Worm (Caenorhabditis elegans) whole organism, young adult: ENCODE measurements around the gene gldi-8.

Experiments used
- C06A6.2 ChIP-seq: fragments of 200-800 bp; sonication (Bioruptor generic); conservative IDR thresholded peaks from 2 replicates; pipeline ENCODE4 v1.3.6; 2022; ENCODE audit warnings: missing genetic modification characterization, missing compliant biosample characterization
- F22D6.2 ChIP-seq: sonication (generic microtip); optimal IDR thresholded peaks from 2 replicates; lab custom pipeline; 2016; ENCODE audit warnings: mild to moderate bottlenecking, missing genetic modification characterization, missing compliant biosample characterization
- F39B2.1 ChIP-seq: fragments of 200-800 bp; sonication (Bioruptor generic); IDR thresholded peaks from 2 replicates; pipeline ENCODE4 v1.3.6; 2022; ENCODE audit warnings: missing genetic modification reagents, missing genetic modification characterization, missing compliant biosample characterization
- F49E8.2 ChIP-seq: sonication (generic microtip); optimal IDR thresholded peaks from 3 replicates; lab custom pipeline; 2017; ENCODE audit warnings: missing genetic modification characterization, mild to moderate bottlenecking, missing compliant biosample characterization, antibody characterized with exemption, moderate library complexity; ENCODE audit not compliant: insufficient read depth
- K11D2.4 ChIP-seq: fragments of 200-800 bp; sonication (Bioruptor generic); IDR thresholded peaks from 2 replicates; pipeline ENCODE4 v1.3.6; 2022; ENCODE audit warnings: missing genetic modification reagents, missing genetic modification characterization, missing compliant biosample characterization
- Y56A3A.18 ChIP-seq: fragments of 200-800 bp; sonication (Bioruptor generic); IDR thresholded peaks from 2 replicates; pipeline ENCODE4 v1.3.6; 2022; ENCODE audit warnings: missing genetic modification reagents, missing genetic modification characterization, missing compliant biosample characterization
- Y67H2A.10 ChIP-seq: fragments of 200-800 bp; sonication (Bioruptor generic); conservative IDR thresholded peaks from 2 replicates; pipeline ENCODE4 v1.3.6; 2022; ENCODE audit warnings: missing genetic modification reagents, missing genetic modification characterization, missing compliant biosample characterization
- Y95B8A.8 ChIP-seq: fragments of 200-800 bp; sonication (Bioruptor generic); IDR thresholded peaks from 2 replicates; pipeline ENCODE4 v1.3.6; 2022; ENCODE audit warnings: missing genetic modification reagents, missing genetic modification characterization, missing compliant biosample characterization
- ZK185.1 ChIP-seq: sonication (generic microtip); optimal IDR thresholded peaks from 2 replicates; lab custom pipeline; 2016; ENCODE audit warnings: mild to moderate bottlenecking, missing genetic modification characterization, missing compliant biosample characterization; ENCODE audit not compliant: poor library complexity, severe bottlenecking
- ama-1 ChIP-seq, 3 experiments: fragments of 150-350 bp in 1 of 3; sonication (generic microtip) in 2 of 3; optimal IDR thresholded peaks; 2 replicates each; lab custom pipeline; 2014 to 2018; ENCODE audit warnings: missing biosample characterization in 2 of 3, missing genetic modification characterization in 2 of 3, missing genetic modification reagents in 2 of 3
- bed-2 ChIP-seq: fragments of 200-800 bp; sonication (Bioruptor generic); IDR thresholded peaks from 2 replicates; pipeline ENCODE4 v1.3.6; 2022; ENCODE audit warnings: missing genetic modification reagents, missing genetic modification characterization, missing compliant biosample characterization
- ccch-3 ChIP-seq: fragments of 200-800 bp; sonication (Bioruptor generic); optimal IDR thresholded peaks from 2 replicates; lab custom pipeline; 2018; ENCODE audit warnings: mild to moderate bottlenecking, missing genetic modification characterization, missing compliant biosample characterization
- ceh-27 ChIP-seq: fragments of 200-800 bp; sonication (Bioruptor generic); optimal IDR thresholded peaks from 2 replicates; lab custom pipeline; 2018; ENCODE audit warnings: mild to moderate bottlenecking, missing genetic modification characterization, moderate library complexity, missing compliant biosample characterization
- ceh-58 ChIP-seq: fragments of 200-800 bp; sonication (Bioruptor generic); IDR thresholded peaks from 2 replicates; pipeline ENCODE4 v1.3.6; 2022; ENCODE audit warnings: missing genetic modification characterization, missing compliant biosample characterization
- chd-7 ChIP-seq: sonication (generic microtip); optimal IDR thresholded peaks from 2 replicates; lab custom pipeline; 2016; ENCODE audit warnings: mild to moderate bottlenecking, missing genetic modification characterization, moderate library complexity, missing compliant biosample characterization
- dox-1 ChIP-seq: fragments of 200-800 bp; sonication (Bioruptor generic); IDR thresholded peaks from 2 replicates; pipeline ENCODE4 v1.3.6; 2022; ENCODE audit warnings: missing genetic modification reagents, missing genetic modification characterization, missing compliant biosample characterization
- egl-44 ChIP-seq: fragments of 200-800 bp; sonication (Bioruptor generic); IDR thresholded peaks from 2 replicates; pipeline ENCODE4 v1.3.6; 2022; ENCODE audit warnings: missing genetic modification reagents, missing genetic modification characterization, missing compliant biosample characterization
- egrh-3 ChIP-seq: fragments of 200-800 bp; sonication (Bioruptor generic); IDR thresholded peaks from 2 replicates; pipeline ENCODE4 v1.3.6; 2022; ENCODE audit warnings: missing genetic modification reagents, missing genetic modification characterization, missing compliant biosample characterization
- fkh-3 ChIP-seq: sonication (generic microtip); optimal IDR thresholded peaks from 2 replicates; lab custom pipeline; 2016; ENCODE audit warnings: mild to moderate bottlenecking, missing genetic modification characterization, missing compliant biosample characterization
- him-1 ChIP-seq: sonication (generic microtip); optimal IDR thresholded peaks from 2 replicates; lab custom pipeline; 2016; ENCODE audit warnings: missing genotype, missing genetic modification reagents, missing genetic modification characterization, missing compliant biosample characterization
- hmg-1.2 ChIP-seq: fragments of 200-800 bp; sonication (Bioruptor generic); IDR thresholded peaks from 2 replicates; pipeline ENCODE4 v1.3.6; 2022; ENCODE audit warnings: missing genetic modification reagents, missing genetic modification characterization, missing compliant biosample characterization
- hsf-1 ChIP-seq: fragments of 200-800 bp; sonication (Bioruptor generic); IDR thresholded peaks from 2 replicates; pipeline ENCODE4 v1.3.6; 2022; ENCODE audit warnings: missing genetic modification reagents, missing genetic modification characterization, missing compliant biosample characterization
- let-526 ChIP-seq: fragments of 200-800 bp; sonication (Bioruptor generic); IDR thresholded peaks from 2 replicates; pipeline ENCODE4 v1.3.6; 2022; ENCODE audit warnings: missing genetic modification reagents, missing genetic modification characterization, missing compliant biosample characterization
- lin-26 ChIP-seq: fragments of 200-800 bp; sonication (Bioruptor generic); IDR thresholded peaks from 2 replicates; pipeline ENCODE4 v1.3.6; 2022; ENCODE audit warnings: missing genetic modification reagents, missing genetic modification characterization, missing compliant biosample characterization
- lin-35 ChIP-seq, 3 experiments: fragments of 150-350 bp in 2 of 3; sonication (generic microtip) in 1 of 3; optimal IDR thresholded peaks; 2 replicates each; lab custom pipeline; 2014 to 2018; ENCODE audit warnings: missing biosample characterization in 3 of 3, missing genetic modification characterization in 3 of 3, missing genetic modification reagents in 3 of 3
- lir-1 ChIP-seq: fragments of 200-800 bp; sonication (Bioruptor generic); conservative IDR thresholded peaks from 2 replicates; pipeline ENCODE4 v1.3.6; 2022; ENCODE audit warnings: missing genetic modification reagents, missing genetic modification characterization, missing compliant biosample characterization
- madf-3 ChIP-seq: fragments of 200-800 bp; sonication (Bioruptor generic); IDR thresholded peaks from 2 replicates; pipeline ENCODE4 v1.3.6; 2022; ENCODE audit warnings: missing genetic modification reagents, missing genetic modification characterization, missing compliant biosample characterization
- mcd-1 ChIP-seq: fragments of 200-800 bp; sonication (Bioruptor generic); IDR thresholded peaks from 2 replicates; pipeline ENCODE4 v1.3.6; 2022; ENCODE audit warnings: missing genetic modification reagents, missing genetic modification characterization, missing compliant biosample characterization
- mxl-1 ChIP-seq: sonication (generic microtip); optimal IDR thresholded peaks from 2 replicates; lab custom pipeline; 2016; ENCODE audit warnings: missing genetic modification characterization, missing compliant biosample characterization
- nhr-179 ChIP-seq: sonication (generic microtip); optimal IDR thresholded peaks from 2 replicates; lab custom pipeline; 2016; ENCODE audit warnings: mild to moderate bottlenecking, missing genetic modification characterization, missing compliant biosample characterization
- nhr-90 ChIP-seq: sonication (generic microtip); optimal IDR thresholded peaks from 2 replicates; lab custom pipeline; 2016; ENCODE audit warnings: missing genotype, mild to moderate bottlenecking, missing genetic modification characterization, missing compliant biosample characterization
- sdz-38 ChIP-seq: sonication (generic microtip); optimal IDR thresholded peaks from 2 replicates; lab custom pipeline; 2016; ENCODE audit warnings: missing genotype, missing genetic modification characterization, missing compliant biosample characterization
- snpc-1.1 ChIP-seq: sonication (generic microtip); optimal IDR thresholded peaks from 2 replicates; lab custom pipeline; 2017; ENCODE audit warnings: missing genetic modification characterization, mild to moderate bottlenecking, missing compliant biosample characterization, antibody characterized with exemption, moderate library complexity, missing genotype, missing genetic modification reagents; ENCODE audit not compliant: insufficient read depth
- snpc-4 ChIP-seq, 5 experiments: fragments of 150-350 bp in 1 of 5; sonication (generic microtip) in 4 of 5; optimal IDR thresholded peaks; 2 replicates each; lab custom pipeline; 2014 to 2018; ENCODE audit warnings: missing genetic modification characterization in 5 of 5, missing biosample characterization in 3 of 5, antibody characterized with exemption in 2 of 5, mild to moderate bottlenecking in 2 of 5, missing compliant biosample characterization in 2 of 5, missing genotype in 2 of 5, moderate library complexity in 2 of 5, missing genetic modification reagents in 1 of 5
- somi-1 ChIP-seq: fragments of 200-800 bp; sonication (Bioruptor generic); optimal IDR thresholded peaks from 2 replicates; lab custom pipeline; 2018; ENCODE audit warnings: mild to moderate bottlenecking, missing genetic modification characterization, missing compliant biosample characterization
- sptf-2 ChIP-seq: fragments of 200-800 bp; sonication (Bioruptor generic); optimal IDR thresholded peaks from 2 replicates; lab custom pipeline; 2018; ENCODE audit warnings: mild to moderate bottlenecking, missing genetic modification characterization, missing compliant biosample characterization
- ztf-22 ChIP-seq: fragments of 200-800 bp; sonication (Bioruptor generic); optimal IDR thresholded peaks from 2 replicates; lab custom pipeline; 2018; ENCODE audit warnings: mild to moderate bottlenecking, missing genetic modification characterization, moderate library complexity, missing compliant biosample characterization
- ztf-25 ChIP-seq: fragments of 200-800 bp; sonication (Bioruptor generic); IDR thresholded peaks from 2 replicates; pipeline ENCODE4 v1.3.6; 2022; ENCODE audit warnings: missing genetic modification reagents, missing genetic modification characterization, missing compliant biosample characterization
- ztf-26 ChIP-seq: sonication (generic microtip); optimal IDR thresholded peaks from 2 replicates; lab custom pipeline; 2017; ENCODE audit warnings: missing genetic modification characterization, missing compliant biosample characterization
- ztf-3 ChIP-seq: fragments of 200-800 bp; sonication (Bioruptor generic); optimal IDR thresholded peaks from 2 replicates; lab custom pipeline; 2018; ENCODE audit warnings: mild to moderate bottlenecking, missing genetic modification characterization, missing compliant biosample characterization
- ztf-6 ChIP-seq: fragments of 200-800 bp; sonication (Bioruptor generic); IDR thresholded peaks from 2 replicates; pipeline ENCODE4 v1.3.6; 2022; ENCODE audit warnings: missing genetic modification reagents, missing genetic modification characterization, missing compliant biosample characterization

Gene gldi-8

DNA sequence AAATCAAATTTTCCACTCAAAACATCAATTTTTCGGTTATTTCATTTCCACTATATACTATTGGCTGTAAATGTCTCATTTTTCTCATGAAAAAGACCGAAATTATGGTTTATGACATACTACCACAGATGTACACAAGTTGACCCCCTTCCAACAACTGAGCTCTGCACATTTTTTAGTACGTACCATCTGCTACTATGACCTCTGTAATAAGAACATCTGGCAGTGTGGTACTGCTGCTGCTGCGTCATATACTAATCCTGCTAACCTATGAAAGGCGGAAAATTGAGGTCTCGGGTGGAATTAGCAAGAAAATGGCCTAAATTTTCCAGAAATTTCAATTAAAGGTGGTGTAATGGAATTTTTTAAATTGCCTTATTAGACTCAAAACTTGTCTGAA, 11.9 kb upstream of the gldi-8 start:
- TF ChIP-seq F49E8.2 (tag; lab: Kevin White, UChicago) (no peak), snpc-4 (GFP tag; optimal IDR thresholded peaks at IDR 0.05; lab: Kevin White, UChicago) (no peak), snpc-4 (tag; optimal IDR thresholded peaks at IDR 0.05; lab: Kevin White, UChicago) (no peak), egl-44 (no peak), snpc-1.1 (tag; lab: Kevin White, UChicago) (no peak), nhr-90 (tag; lab: Kevin White, UChicago) (no peak), nhr-179 (tag; lab: Kevin White, UChicago) (no peak), lin-26 (GFP tag; lab: Robert Waterston, UW) (no peak), Y67H2A.10 (GFP tag; lab: Robert Waterston, UW) (no peak), chd-7 (no peak), ceh-58 (GFP tag; lab: Robert Waterston, UW) (no peak), mxl-1 (tag; lab: Kevin White, UChicago) (no peak), somi-1 (GFP tag; lab: Kevin White, UChicago) (no peak), sptf-2 (GFP tag; lab: Kevin White, UChicago) (no peak), lir-1 (GFP tag; lab: Robert Waterston, UW) (no peak)

- TF ChIP-seq ztf-22 (GFP tag; lab: Kevin White, UChicago), result no peak
- TF ChIP-seq dox-1, result peak; percentile 12; the same call in 1 of the 2 replicates
- no peak for TF ChIP-seq F22D6.2 (tag; lab: Kevin White, UChicago)
- 0 out of 2 replicates have a peak, but pooled peaks have one; percentile 42 for TF ChIP-seq Y56A3A.18 (GFP tag; lab: Robert Waterston, UW)
- no peak for TF ChIP-seq sdz-38
Observed at ce11 chrIII:12609410-12609809, 9.9 kb upstream of the gldi-8 start.

DNA sequence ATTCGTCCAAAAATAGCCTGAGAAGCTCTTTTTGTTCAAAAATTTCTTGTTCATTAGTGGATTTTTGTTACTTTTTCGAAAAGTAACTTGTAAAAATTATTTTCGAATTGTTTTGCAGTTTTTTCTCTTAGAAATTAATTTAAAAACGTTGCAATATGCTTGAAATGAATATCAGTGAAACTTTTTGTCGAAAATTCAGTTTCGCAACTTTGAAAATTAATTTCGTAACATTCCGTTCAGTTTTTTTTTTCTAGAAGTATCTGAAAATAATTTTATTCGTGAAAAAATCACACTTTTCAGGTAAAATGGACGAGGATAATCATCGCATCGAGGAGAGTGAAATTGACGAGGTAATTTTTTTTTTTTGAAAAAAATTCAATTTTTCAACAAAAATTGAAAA, 9.5 kb upstream of the gldi-8 start, which contains the start of gene Y111B2A.12:
TSS of gene Y111B2A.12 (plus strand) at position 301 of the 400 bp plus-strand sequence.
- TF ChIP-seq him-1 (tag; lab: Kevin White, UChicago), result no peak
- no peak for TF ChIP-seq ztf-26
- no peak for TF ChIP-seq let-526 (GFP tag; lab: Robert Waterston, UW)
- TF ChIP-seq ama-1 (optimal IDR thresholded peaks at IDR 0.05; lab: Kevin White, UChicago), result no peak
- TF ChIP-seq ama-1 (GFP tag; optimal IDR thresholded peaks at IDR 0.05; lab: Kevin White, UChicago), result no peak
- no peak for TF ChIP-seq ZK185.1 (tag; lab: Kevin White, UChicago)
- TF ChIP-seq fkh-3 (tag; lab: Kevin White, UChicago), result no peak
- TF ChIP-seq ztf-3 (GFP tag; lab: Kevin White, UChicago), result no peak
- no peak for TF ChIP-seq hsf-1 (GFP tag; lab: Robert Waterston, UW)
- no peak for TF ChIP-seq madf-3 (GFP tag; lab: Robert Waterston, UW)
- no peak for TF ChIP-seq ceh-27 (GFP tag; lab: Kevin White, UChicago)
- TF ChIP-seq nhr-90 (tag; lab: Kevin White, UChicago), result no peak

ce11 chrIII:12608220-12608958, 8.9 kb upstream of the gldi-8 start, which contains the start of gene epc-1:
TSS of gene epc-1 (minus strand) at chrIII:12608586.
- TF ChIP-seq mcd-1 (GFP tag; lab: Robert Waterston, UW), result peak; percentile 88
- no peak for TF ChIP-seq ztf-25 (GFP tag; lab: Robert Waterston, UW)
- TF ChIP-seq F39B2.1 (GFP tag; lab: Robert Waterston, UW), result no peak
- peak; percentile 92 for TF ChIP-seq Y95B8A.8 (GFP tag; lab: Robert Waterston, UW)
- 0 out of 2 replicates have a peak, but pooled peaks have one; percentile 66 for TF ChIP-seq let-526 (GFP tag; lab: Robert Waterston, UW)
- peak; percentile 94 for TF ChIP-seq ama-1 (optimal IDR thresholded peaks at IDR 0.05; lab: Kevin White, UChicago)
- TF ChIP-seq ama-1 (GFP tag; optimal IDR thresholded peaks at IDR 0.05; lab: Kevin White, UChicago), result peak in 1 of 2 experiments; percentile 5
- 0 out of 2 replicates have a peak, but pooled peaks have one; percentile 16 for TF ChIP-seq bed-2 (GFP tag; lab: Robert Waterston, UW)
- TF ChIP-seq C06A6.2 (GFP tag; lab: Robert Waterston, UW), result peak; percentile 50; the same call in 1 of the 2 replicates
- no peak for TF ChIP-seq ccch-3
- TF ChIP-seq ztf-6 (GFP tag; lab: Robert Waterston, UW), result no peak
- TF ChIP-seq lin-26 (GFP tag; lab: Robert Waterston, UW), result peak; percentile 81
- peak; percentile 98 for TF ChIP-seq hmg-1.2 (GFP tag; lab: Robert Waterston, UW)
- peak; percentile 89 for TF ChIP-seq K11D2.4 (GFP tag; lab: Robert Waterston, UW)
- TF ChIP-seq egrh-3 (GFP tag; lab: Robert Waterston, UW), result peak; percentile 95
- peak in 1 of 3 experiments; percentile 67 for TF ChIP-seq lin-35 (GFP tag; optimal IDR thresholded peaks at IDR 0.05; lab: Kevin White, UChicago)
